Fruit fly (Drosophila melanogaster): ENCODE results near the gene Arr2.

Arr2 gene

DNA sequence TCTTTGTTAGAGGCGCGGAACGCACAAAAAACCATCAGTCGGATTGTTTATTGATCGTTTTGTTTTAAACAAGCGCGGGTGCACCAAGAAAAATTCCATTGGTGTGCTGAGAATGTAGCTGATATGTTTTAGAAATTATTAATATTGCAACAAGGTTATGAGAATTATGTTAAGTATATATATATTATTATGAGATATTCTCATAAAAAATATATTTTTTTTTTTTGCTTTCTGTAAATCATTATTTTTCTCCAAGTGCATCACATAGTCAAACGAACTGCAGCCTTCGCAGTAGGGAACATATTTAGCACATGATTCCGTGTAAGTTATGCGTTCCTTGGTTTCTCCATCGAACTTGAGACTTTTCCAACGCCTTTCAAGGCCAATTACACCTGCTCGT lies 19.8 kb downstream of the Arr2 start (continued):
- TF ChIP-seq CkIIα-i1 (GFP tag; IDR thresholded peaks at IDR 0.05) = no peak
- TF ChIP-seq psq (GFP tag; optimal IDR thresholded peaks at IDR 0.05) = no peak
- no peak for TF ChIP-seq CG16863 (GFP tag; optimal IDR thresholded peaks at IDR 0.05)
- TF ChIP-seq wdn (GFP tag; IDR thresholded peaks at IDR 0.05) = 0 out of 2 replicates have a peak, but pooled peaks have one; percentile 24
- peak; percentile 86 for TF ChIP-seq Ada2b (GFP tag; IDR thresholded peaks at IDR 0.05)
- TF ChIP-seq CG9932 (GFP tag; IDR thresholded peaks at IDR 0.05) = peak; percentile 46
- TF ChIP-seq Oli (tag; optimal IDR thresholded peaks at IDR 0.05) = peak; percentile 55
- no peak for TF ChIP-seq hbn (GFP tag; IDR thresholded peaks at IDR 0.05; ENCODE audit: partially characterized antibody)
- TF ChIP-seq ind (GFP tag; optimal IDR thresholded peaks at IDR 0.05) = peak; percentile 58
- peak; percentile 61 for TF ChIP-seq CG15696 (tag; optimal IDR thresholded peaks at IDR 0.05)
- no peak for TF ChIP-seq CG2199 (GFP tag; IDR thresholded peaks at IDR 0.05)
- peak; percentile 50 for TF ChIP-seq ap (GFP tag; IDR thresholded peaks at IDR 0.05)
- TF ChIP-seq CG2875 (GFP tag; optimal IDR thresholded peaks at IDR 0.05) = peak; percentile 43
- peak; percentile 85 for TF ChIP-seq HLH3B (GFP tag; IDR thresholded peaks at IDR 0.05)
- no peak for TF ChIP-seq ab (GFP tag; optimal IDR thresholded peaks at IDR 0.05)
- no peak for TF ChIP-seq CG31388 (GFP tag; optimal IDR thresholded peaks at IDR 0.05)
- peak; percentile 45 for TF ChIP-seq CG17385 (GFP tag; optimal IDR thresholded peaks at IDR 0.05)
- no peak for TF ChIP-seq sr (GFP tag; IDR thresholded peaks at IDR 0.05)
- TF ChIP-seq Med (GFP tag) = peak; percentile 63
- TF ChIP-seq tin (GFP tag; optimal IDR thresholded peaks at IDR 0.05) = peak; percentile 48
- TF ChIP-seq CG10321 (GFP tag; IDR thresholded peaks at IDR 0.05) = no peak
- peak; percentile 19 for TF ChIP-seq CG18764 (GFP tag; optimal IDR thresholded peaks at IDR 0.05)
- TF ChIP-seq br (optimal IDR thresholded peaks at IDR 0.05) = no peak
- TF ChIP-seq PHDP (tag; optimal IDR thresholded peaks at IDR 0.05) = peak; percentile 70
- peak; percentile 78 for TF ChIP-seq CG32532 (GFP tag; IDR thresholded peaks at IDR 0.05)
- peak; percentile 71 for TF ChIP-seq Nf-YC (tag; optimal IDR thresholded peaks at IDR 0.05)
- TF ChIP-seq D19A (tag; optimal IDR thresholded peaks at IDR 0.05) = peak; percentile 61
- peak; percentile 90 for TF ChIP-seq CG2712 (tag; optimal IDR thresholded peaks at IDR 0.05)
- peak; percentile 69 for TF ChIP-seq CG8924 (tag; optimal IDR thresholded peaks at IDR 0.05)
- peak; percentile 11 for TF ChIP-seq CG8359 (GFP tag; optimal IDR thresholded peaks at IDR 0.05; ENCODE audit: borderline replicate concordance)
- TF ChIP-seq btn (GFP tag; optimal IDR thresholded peaks at IDR 0.05) = no peak
- no peak for TF ChIP-seq CG16779 (GFP tag; IDR thresholded peaks at IDR 0.05)
- TF ChIP-seq rib (GFP tag; IDR thresholded peaks at IDR 0.05) = peak; percentile 58; the same call in 1 of the 2 replicates
- TF ChIP-seq croc (GFP tag; conservative IDR thresholded peaks at IDR 0.05) = peak; percentile 67; the same call in 1 of the 3 replicates
- peak; percentile 42 for TF ChIP-seq Dek (tag; optimal IDR thresholded peaks at IDR 0.05)
- 0 out of 3 replicates have a peak, but pooled peaks have one; percentile 40 for TF ChIP-seq Dbx (GFP tag; IDR thresholded peaks at IDR 0.05)
- no peak for TF ChIP-seq usp (GFP tag; optimal IDR thresholded peaks at IDR 0.05)
- no peak for TF ChIP-seq maf-S (GFP tag; optimal IDR thresholded peaks at IDR 0.05)
- no peak for TF ChIP-seq CG34224 (GFP tag; IDR thresholded peaks at IDR 0.05; ENCODE audit: partially characterized antibody)
- no peak for TF ChIP-seq dati (GFP tag; IDR thresholded peaks at IDR 0.05)
- TF ChIP-seq CG17802 (tag; optimal IDR thresholded peaks at IDR 0.05) = peak; percentile 5
- TF ChIP-seq Atf6 (GFP tag; IDR thresholded peaks at IDR 0.05) = peak; percentile 40; the same call in 1 of the 2 replicates
- peak; percentile 33 for TF ChIP-seq CG13775 (GFP tag; optimal IDR thresholded peaks at IDR 0.05)
- TF ChIP-seq CG4730 (GFP tag; IDR thresholded peaks at IDR 0.05) = peak; percentile 78
- TF ChIP-seq Fer2 (tag; optimal IDR thresholded peaks at IDR 0.05) = peak; percentile 42
- no peak for TF ChIP-seq BEAF-32 (GFP tag; optimal IDR thresholded peaks at IDR 0.05)
- TF ChIP-seq CG13424 (tag; optimal IDR thresholded peaks at IDR 0.05) = peak; percentile 77
- peak; percentile 87 for TF ChIP-seq CG17829 (tag; optimal IDR thresholded peaks at IDR 0.05)
- peak; percentile 37; the same call in 1 of the 2 replicates for TF ChIP-seq ro (GFP tag; IDR thresholded peaks at IDR 0.05)
- TF ChIP-seq Camta (GFP tag; optimal IDR thresholded peaks at IDR 0.05) = no peak
- TF ChIP-seq cas (GFP tag; IDR thresholded peaks at IDR 0.05) = 0 out of 2 replicates have a peak, but pooled peaks have one; percentile 11
- peak; percentile 41 for TF ChIP-seq CG10366 (GFP tag; IDR thresholded peaks at IDR 0.05)

All from whole organism, embryonic.